Worm (Caenorhabditis elegans): ENCODE measurements around the gene era-1.

ce11 chrV:6727222-6727621, 24.4 kb downstream of the era-1 start, which contains the start of gene ZC487.1:
- TF ChIP-seq fkh-10 (GFP tag; optimal IDR thresholded peaks at IDR 0.05), result no peak
- no peak for TF ChIP-seq elt-4 (tag; optimal IDR thresholded peaks at IDR 0.05)
- no peak for TF ChIP-seq C38D4.7 (GFP tag; optimal IDR thresholded peaks at IDR 0.05)
- no peak for TF ChIP-seq hlh-6 (tag; optimal IDR thresholded peaks at IDR 0.05)
- TF ChIP-seq hlh-15 (tag; optimal IDR thresholded peaks at IDR 0.05), result no peak
